Fruit fly (Drosophila melanogaster) whole organism, embryonic: ENCODE results near the gene CG7564.

Experiments
- BEAF-32 ChIP-seq: fragments of 200-800 bp; sonication (Bioruptor generic); optimal IDR thresholded peaks from 3 replicates; lab custom pipeline; 2017; ENCODE audit warnings: missing biosample characterization, missing genetic modification characterization, mild to moderate bottlenecking, moderate library complexity, missing genetic modification reagents
- Bgb ChIP-seq: fragments of 200-800 bp; sonication (Bioruptor generic); IDR thresholded peaks from 2 replicates; pipeline ENCODE4 v1.3.6; 2022; ENCODE audit warnings: missing biosample characterization, missing genetic modification characterization; ENCODE audit not compliant: partially characterized antibody
- Blimp-1 ChIP-seq: fragments of 200-800 bp; sonication (Bioruptor generic); optimal IDR thresholded peaks from 3 replicates; lab custom pipeline; 2018; ENCODE audit warnings: missing biosample characterization, missing genetic modification characterization, mild to moderate bottlenecking, moderate library complexity, missing genetic modification reagents
- CG12104 ChIP-seq: fragments of 200-800 bp; sonication (Bioruptor generic); optimal IDR thresholded peaks from 3 replicates; lab custom pipeline; 2016; ENCODE audit warnings: missing biosample characterization, missing genetic modification characterization
- CG12299 ChIP-seq: fragments of 200-800 bp; sonication (Bioruptor generic); optimal IDR thresholded peaks from 2 replicates; lab custom pipeline; 2018; ENCODE audit warnings: missing biosample characterization, mild to moderate bottlenecking, missing genetic modification characterization
- CG1233 ChIP-seq: fragments of 200-800 bp; sonication (Bioruptor generic); optimal IDR thresholded peaks from 4 replicates; lab custom pipeline; 2018; ENCODE audit warnings: missing biosample characterization, mild to moderate bottlenecking, missing genetic modification characterization
- CG12659 ChIP-seq: fragments of 200-800 bp; sonication (Bioruptor generic); optimal IDR thresholded peaks from 3 replicates; lab custom pipeline; 2017; ENCODE audit warnings: mild to moderate bottlenecking, missing biosample characterization, missing genetic modification reagents, missing genetic modification characterization
- CG13296 ChIP-seq: fragments of 200-800 bp; sonication (Bioruptor generic); optimal IDR thresholded peaks from 3 replicates; lab custom pipeline; 2018; ENCODE audit warnings: missing biosample characterization, mild to moderate bottlenecking, missing genetic modification characterization
- CG15514 ChIP-seq: fragments of 200-800 bp; sonication (Bioruptor generic); optimal IDR thresholded peaks from 3 replicates; lab custom pipeline; 2017; ENCODE audit warnings: missing biosample characterization, missing genetic modification characterization, mild to moderate bottlenecking, moderate library complexity, missing genetic modification reagents
- CG15601 ChIP-seq: fragments of 200-800 bp; sonication (Bioruptor generic); optimal IDR thresholded peaks from 3 replicates; lab custom pipeline; 2019; ENCODE audit warnings: missing biosample characterization, mild to moderate bottlenecking, missing genetic modification characterization, moderate library complexity
- CG17359 ChIP-seq: fragments of 200-800 bp; sonication (Bioruptor generic); optimal IDR thresholded peaks from 3 replicates; lab custom pipeline; 2018; ENCODE audit warnings: missing biosample characterization, mild to moderate bottlenecking, missing genetic modification characterization, moderate library complexity
- CG17802 ChIP-seq: fragments of 200-800 bp; sonication (Bioruptor generic); optimal IDR thresholded peaks from 2 replicates; lab custom pipeline; 2018; ENCODE audit warnings: missing biosample characterization, mild to moderate bottlenecking, missing genetic modification characterization, moderate library complexity
- CG17829 ChIP-seq: fragments of 200-800 bp; optimal IDR thresholded peaks from 2 replicates; lab custom pipeline; 2019; ENCODE audit warnings: missing biosample characterization, mild to moderate bottlenecking, missing genetic modification characterization, moderate library complexity
- CG2712 ChIP-seq: fragments of 200-800 bp; optimal IDR thresholded peaks from 3 replicates; lab custom pipeline; 2019; ENCODE audit warnings: missing biosample characterization, mild to moderate bottlenecking, missing genetic modification characterization, moderate library complexity
- CG30020 ChIP-seq: fragments of 200-800 bp; optimal IDR thresholded peaks from 2 replicates; lab custom pipeline; 2019; ENCODE audit warnings: missing biosample characterization, mild to moderate bottlenecking, missing genetic modification characterization, moderate library complexity
- CG31224 ChIP-seq: fragments of 200-800 bp; sonication (Bioruptor generic); IDR thresholded peaks from 2 replicates; pipeline ENCODE4 v1.3.6; 2022; ENCODE audit warnings: missing biosample characterization, missing genetic modification characterization
- CG6689 ChIP-seq: fragments of 200-800 bp; sonication (Bioruptor generic); IDR thresholded peaks from 2 replicates; pipeline ENCODE4 v1.3.6; 2022; ENCODE audit warnings: missing biosample characterization, missing genetic modification characterization
- CG7556 ChIP-seq: fragments of 200-800 bp; sonication (Bioruptor generic); optimal IDR thresholded peaks from 2 replicates; lab custom pipeline; 2017; ENCODE audit warnings: missing biosample characterization, mild to moderate bottlenecking, missing genetic modification characterization
- CG7987 ChIP-seq: fragments of 200-800 bp; sonication (Bioruptor generic); optimal IDR thresholded peaks from 2 replicates; lab custom pipeline; 2018; ENCODE audit warnings: missing biosample characterization, mild to moderate bottlenecking, missing genetic modification characterization, moderate library complexity
- CG8290 ChIP-seq, 3 experiments: fragments of 200-800 bp; sonication (Bioruptor generic); optimal IDR thresholded peaks; 2 replicates each; lab custom pipeline; 2016 to 2019; ENCODE audit warnings: missing biosample characterization in 3 of 3, missing genetic modification characterization in 3 of 3, mild to moderate bottlenecking in 2 of 3, moderate library complexity in 1 of 3
- CG8924 ChIP-seq: fragments of 200-800 bp; optimal IDR thresholded peaks from 3 replicates; lab custom pipeline; 2019; ENCODE audit warnings: missing biosample characterization, mild to moderate bottlenecking, missing genetic modification characterization, moderate library complexity
- CG9797 ChIP-seq: fragments of 200-800 bp; sonication (Bioruptor generic); optimal IDR thresholded peaks from 3 replicates; lab custom pipeline; 2018; ENCODE audit warnings: missing biosample characterization, mild to moderate bottlenecking, missing genetic modification characterization
- CrebB ChIP-seq: fragments of 200-800 bp; sonication (Bioruptor generic); optimal IDR thresholded peaks from 3 replicates; lab custom pipeline; 2018; ENCODE audit warnings: missing biosample characterization, mild to moderate bottlenecking, missing genetic modification characterization
- Doc3 ChIP-seq: fragments of 200-800 bp; sonication (Bioruptor generic); IDR thresholded peaks from 3 replicates; pipeline ENCODE4 v1.3.6; 2022; ENCODE audit warnings: missing biosample characterization, missing genetic modification characterization; ENCODE audit not compliant: partially characterized antibody
- Fer1 ChIP-seq: fragments of 200-800 bp; sonication (Bioruptor generic); optimal IDR thresholded peaks from 2 replicates; lab custom pipeline; 2017; ENCODE audit warnings: missing biosample characterization, mild to moderate bottlenecking, missing genetic modification characterization
- HmgZ ChIP-seq: fragments of 200-800 bp; sonication (Bioruptor generic); optimal IDR thresholded peaks from 2 replicates; lab custom pipeline; 2018; ENCODE audit warnings: missing biosample characterization, mild to moderate bottlenecking, missing genetic modification characterization
- Hsf ChIP-seq: fragments of 200-800 bp; sonication (Bioruptor generic); optimal IDR thresholded peaks from 3 replicates; lab custom pipeline; 2016; ENCODE audit warnings: missing biosample characterization, missing genetic modification characterization
- Pdp1 ChIP-seq, 2 experiments: fragments of 200-800 bp; sonication (Bioruptor generic); optimal IDR thresholded peaks; 3 replicates each; lab custom pipeline; 2016; ENCODE audit warnings: missing biosample characterization in 2 of 2, missing genetic modification characterization in 2 of 2, mild to moderate bottlenecking in 1 of 2, moderate library complexity in 1 of 2
- Rfx ChIP-seq: fragments of 200-800 bp; sonication (Bioruptor generic); IDR thresholded peaks from 2 replicates; pipeline ENCODE4 v1.3.6; 2022; ENCODE audit warnings: missing biosample characterization, missing genetic modification characterization
- TFAM ChIP-seq: fragments of 200-800 bp; sonication (Bioruptor generic); optimal IDR thresholded peaks from 2 replicates; lab custom pipeline; 2017; ENCODE audit warnings: missing biosample characterization, missing genetic modification characterization, inconsistent platforms
- Taf1 ChIP-seq: fragments of 200-800 bp; sonication (Bioruptor generic); IDR thresholded peaks from 2 replicates; pipeline ENCODE4 v1.3.6; 2022; ENCODE audit warnings: missing biosample characterization, missing genetic modification characterization
- Vsx1 ChIP-seq: fragments of 200-800 bp; sonication (Bioruptor generic); optimal IDR thresholded peaks from 2 replicates; lab custom pipeline; 2017; ENCODE audit warnings: missing biosample characterization, mild to moderate bottlenecking, missing genetic modification characterization, missing genetic modification reagents
- Xrp1 ChIP-seq: fragments of 200-800 bp; sonication (Bioruptor generic); IDR thresholded peaks from 2 replicates; pipeline ENCODE4 v1.3.6; 2022; ENCODE audit warnings: missing biosample characterization, missing genetic modification characterization
- ato ChIP-seq: fragments of 200-800 bp; sonication (Bioruptor generic); IDR thresholded peaks from 2 replicates; pipeline ENCODE4 v1.3.6; 2022; ENCODE audit warnings: missing biosample characterization, missing genetic modification characterization; ENCODE audit not compliant: partially characterized antibody
- bcd ChIP-seq: fragments of 200-800 bp; sonication (Bioruptor generic); optimal IDR thresholded peaks from 2 replicates; lab custom pipeline; 2017; ENCODE audit warnings: missing biosample characterization, mild to moderate bottlenecking, missing genetic modification characterization
- dan ChIP-seq: fragments of 200-800 bp; sonication (Bioruptor generic); IDR thresholded peaks from 2 replicates; pipeline ENCODE4 v1.3.6; 2022; ENCODE audit warnings: missing biosample characterization, missing genetic modification characterization
- dm ChIP-seq: fragments of 200-800 bp; sonication (Bioruptor generic); optimal IDR thresholded peaks from 3 replicates; lab custom pipeline; 2016; ENCODE audit warnings: missing biosample characterization, missing genetic modification characterization
- exex ChIP-seq: fragments of 200-800 bp; sonication (Bioruptor generic); optimal IDR thresholded peaks from 4 replicates; lab custom pipeline; 2018; ENCODE audit warnings: missing biosample characterization, mild to moderate bottlenecking, missing genetic modification characterization, moderate library complexity
- gfzf ChIP-seq: fragments of 200-800 bp; sonication (Bioruptor generic); optimal IDR thresholded peaks from 2 replicates; lab custom pipeline; 2016; ENCODE audit warnings: missing biosample characterization, mild to moderate bottlenecking, missing genetic modification characterization, moderate library complexity
- nmo ChIP-seq: fragments of 200-800 bp; sonication (Bioruptor generic); optimal IDR thresholded peaks from 2 replicates; lab custom pipeline; 2018; ENCODE audit warnings: missing biosample characterization, mild to moderate bottlenecking, missing genetic modification characterization, moderate library complexity
- p53 ChIP-seq: fragments of 200-800 bp; sonication (Bioruptor generic); optimal IDR thresholded peaks from 2 replicates; lab custom pipeline; 2016; ENCODE audit warnings: missing biosample characterization, missing genetic modification characterization
- peb ChIP-seq: fragments of 200-800 bp; sonication (Bioruptor generic); IDR thresholded peaks from 2 replicates; pipeline ENCODE4 v1.3.6; 2022; ENCODE audit warnings: missing biosample characterization, missing genetic modification characterization
- pfk ChIP-seq: fragments of 200-800 bp; sonication (Bioruptor generic); optimal IDR thresholded peaks from 2 replicates; lab custom pipeline; 2018; ENCODE audit warnings: missing biosample characterization, mild to moderate bottlenecking, missing genetic modification characterization, moderate library complexity
- rib ChIP-seq: fragments of 200-800 bp; sonication (Bioruptor generic); IDR thresholded peaks from 2 replicates; pipeline ENCODE4 v1.3.6; 2022; ENCODE audit warnings: missing biosample characterization, missing genetic modification characterization
- sob ChIP-seq: fragments of 200-800 bp; sonication (Bioruptor generic); IDR thresholded peaks from 2 replicates; pipeline ENCODE4 v1.3.6; 2022; ENCODE audit warnings: missing biosample characterization, missing genetic modification characterization
- sr ChIP-seq: fragments of 200-800 bp; sonication (Bioruptor generic); IDR thresholded peaks from 3 replicates; pipeline ENCODE4 v1.3.6; 2022; ENCODE audit warnings: missing biosample characterization, missing genetic modification characterization
- trem ChIP-seq: fragments of 200-800 bp; optimal IDR thresholded peaks from 3 replicates; lab custom pipeline; 2019; ENCODE audit warnings: missing biosample characterization, mild to moderate bottlenecking, missing genetic modification characterization, moderate library complexity

Gene CG7564

dm6 chr3L:17557215-17557904, 43.3 kb downstream of the CG7564 start, which contains the start of gene CycT (continued):
- TF ChIP-seq bcd (GFP tag; lab: Kevin White, UChicago) (peak; percentile 28), Taf1 (no peak), dm (GFP tag; lab: Kevin White, UChicago) (peak; percentile 82), CG17359 (tag; lab: Kevin White, UChicago) (peak; percentile 15), gfzf (GFP tag; lab: Kevin White, UChicago) (peak; percentile 37), CG8924 (tag; lab: Kevin White, UChicago) (peak; percentile 57), Fer1 (GFP tag; lab: Kevin White, UChicago) (peak; percentile 85), CG7987 (GFP tag; lab: Kevin White, UChicago) (peak; percentile 62), Pdp1 (GFP tag; optimal IDR thresholded peaks at IDR 0.05; lab: Kevin White, UChicago) (peak in 1 of 2 experiments; percentile 100), CG1233 (GFP tag; lab: Kevin White, UChicago) (peak; percentile 59), pfk (peak; percentile 74), CG15514 (peak; percentile 65), CrebB (tag; lab: Kevin White, UChicago) (peak; percentile 79), Doc3 (GFP tag; lab: Robert Waterston, UW) (peak; percentile 82), CG7556 (peak; percentile 46), CG17802 (tag; lab: Kevin White, UChicago) (peak; percentile 32), Blimp-1 (GFP tag; lab: Kevin White, UChicago) (no peak), CG6689 (GFP tag; lab: Robert Waterston, UW) (no peak), BEAF-32 (GFP tag; lab: Kevin White, UChicago) (peak; percentile 92), HmgZ (tag; lab: Kevin White, UChicago) (peak; percentile 63), CG12104 (GFP tag; lab: Kevin White, UChicago) (peak; percentile 4), Rfx (GFP tag; lab: Robert Waterston, UW) (peak; percentile 45), Hsf (GFP tag; lab: Kevin White, UChicago) (peak; percentile 27), dan (no peak), CG17829 (tag; lab: Kevin White, UChicago) (peak; percentile 53), CG31224 (GFP tag; lab: Robert Waterston, UW) (peak; percentile 25; the same call in 1 of the 2 replicates), rib (no peak), CG9797 (peak; percentile 33), Bgb (peak; percentile 94), CG12659 (GFP tag; lab: Kevin White, UChicago) (peak; percentile 94), TFAM (GFP tag; lab: Kevin White, UChicago) (no peak), CG2712 (tag; lab: Kevin White, UChicago) (peak; percentile 42), sr (GFP tag; lab: Robert Waterston, UW) (no peak), CG15601 (tag; lab: Kevin White, UChicago) (peak; percentile 60), CG30020 (tag; lab: Kevin White, UChicago) (peak; percentile 50), CG12299 (tag; lab: Kevin White, UChicago) (peak; percentile 38), exex (tag; lab: Kevin White, UChicago) (peak; percentile 30), Vsx1 (peak; percentile 23), CG8290 (GFP tag; optimal IDR thresholded peaks at IDR 0.05; lab: Kevin White, UChicago) (peak; percentile 47), CG8290 (tag; optimal IDR thresholded peaks at IDR 0.05; lab: Kevin White, UChicago) (peak; percentile 7 to 31), Xrp1 (GFP tag; lab: Robert Waterston, UW) (0 out of 2 replicates have a peak, but pooled peaks have one; percentile 9), peb (no peak), p53 (GFP tag; lab: Kevin White, UChicago) (peak; percentile 30), ato (peak; percentile 89), sob (GFP tag; lab: Robert Waterston, UW) (peak; percentile 19; the same call in 1 of the 2 replicates), CG13296 (GFP tag; lab: Kevin White, UChicago) (peak; percentile 79), nmo (GFP tag; lab: Kevin White, UChicago) (peak; percentile 47), trem (peak; percentile 73)
